Worm (Caenorhabditis elegans) whole organism, late embryonic: ENCODE results near the gene rpl-22.
A peak's percentile ranks its signal among the peaks of the same experiment; 100 is the strongest.

Experiments used
- C08G9.2 ChIP-seq: sonication (generic microtip); optimal IDR thresholded peaks from 2 replicates; lab custom pipeline; 2016; ENCODE audit warnings: mild to moderate bottlenecking, missing genetic modification characterization, moderate library complexity, missing compliant biosample characterization
- K02D7.2 ChIP-seq: sonication (generic microtip); optimal IDR thresholded peaks from 2 replicates; lab custom pipeline; 2017; ENCODE audit warnings: mild to moderate bottlenecking, missing genetic modification characterization, missing compliant biosample characterization
- K09A11.1 ChIP-seq: sonication (generic microtip); optimal IDR thresholded peaks from 2 replicates; lab custom pipeline; 2017; ENCODE audit warnings: antibody characterized with exemption, mild to moderate bottlenecking, missing genetic modification characterization, missing compliant biosample characterization; ENCODE audit not compliant: insufficient read depth
- T23F11.4 ChIP-seq: fragments of 200-800 bp; sonication (Bioruptor generic); optimal IDR thresholded peaks from 2 replicates; lab custom pipeline; 2018; ENCODE audit warnings: mild to moderate bottlenecking, missing genetic modification characterization, missing compliant biosample characterization
- Y22D7AL.16 ChIP-seq: sonication (generic microtip); optimal IDR thresholded peaks from 2 replicates; lab custom pipeline; 2016; ENCODE audit warnings: missing genetic modification characterization, missing compliant biosample characterization
- ahr-1 ChIP-seq: sonication (generic microtip); optimal IDR thresholded peaks from 2 replicates; lab custom pipeline; 2016; ENCODE audit warnings: missing genetic modification characterization, missing compliant biosample characterization
- ama-1 ChIP-seq: fragments of 150-350 bp; optimal IDR thresholded peaks from 2 replicates; lab custom pipeline; 2014
- ceh-14 ChIP-seq: sonication (generic microtip); optimal IDR thresholded peaks from 2 replicates; lab custom pipeline; 2016; ENCODE audit warnings: missing genotype, missing genetic modification characterization, missing compliant biosample characterization
- ceh-18 ChIP-seq: sonication (generic microtip); optimal IDR thresholded peaks from 2 replicates; lab custom pipeline; 2016; ENCODE audit warnings: missing genetic modification characterization, missing compliant biosample characterization
- ceh-19 ChIP-seq: fragments of 200-800 bp; sonication (Bioruptor generic); optimal IDR thresholded peaks from 2 replicates; lab custom pipeline; 2018; ENCODE audit warnings: mild to moderate bottlenecking, missing genetic modification characterization, missing compliant biosample characterization
- ceh-2 ChIP-seq: sonication (generic microtip); optimal IDR thresholded peaks from 2 replicates; lab custom pipeline; 2016; ENCODE audit warnings: missing genotype, missing genetic modification characterization, missing compliant biosample characterization
- ceh-24 ChIP-seq: sonication (generic microtip); optimal IDR thresholded peaks from 2 replicates; lab custom pipeline; 2016; ENCODE audit warnings: mild to moderate bottlenecking, missing genetic modification characterization, missing compliant biosample characterization
- ceh-30 ChIP-seq: fragments of 150-350 bp; optimal IDR thresholded peaks from 2 replicates; lab custom pipeline; 2014; ENCODE audit warnings: missing biosample characterization, missing genetic modification characterization
- ceh-31 ChIP-seq: sonication (generic microtip); optimal IDR thresholded peaks from 2 replicates; lab custom pipeline; 2016; ENCODE audit warnings: missing genetic modification characterization, missing compliant biosample characterization
- ceh-34 ChIP-seq: sonication (generic microtip); optimal IDR thresholded peaks from 2 replicates; lab custom pipeline; 2016; ENCODE audit warnings: mild to moderate bottlenecking, missing genetic modification characterization, missing compliant biosample characterization
- ceh-48 ChIP-seq: sonication (generic microtip); optimal IDR thresholded peaks from 2 replicates; lab custom pipeline; 2016; ENCODE audit warnings: missing genetic modification characterization, inconsistent platforms, missing compliant biosample characterization
- che-1 ChIP-seq: sonication (generic microtip); optimal IDR thresholded peaks from 2 replicates; lab custom pipeline; 2016; ENCODE audit warnings: mild to moderate bottlenecking, missing genetic modification characterization, missing compliant biosample characterization
- dmd-4 ChIP-seq: sonication (generic microtip); optimal IDR thresholded peaks from 2 replicates; lab custom pipeline; 2016; ENCODE audit warnings: borderline replicate concordance, missing genetic modification characterization, missing compliant biosample characterization
- dve-1 ChIP-seq: sonication (generic microtip); optimal IDR thresholded peaks from 2 replicates; lab custom pipeline; 2017; ENCODE audit warnings: antibody characterized with exemption, mild to moderate bottlenecking, missing genetic modification characterization, missing compliant biosample characterization
- elt-2 ChIP-seq: sonication (generic microtip); optimal IDR thresholded peaks from 2 replicates; lab custom pipeline; 2016; ENCODE audit warnings: missing genetic modification reagents, missing genetic modification characterization, missing compliant biosample characterization
- elt-4 ChIP-seq: sonication (generic microtip); optimal IDR thresholded peaks from 2 replicates; lab custom pipeline; 2016; ENCODE audit warnings: missing genetic modification characterization, missing compliant biosample characterization
- ets-4 ChIP-seq: sonication (generic microtip); optimal IDR thresholded peaks from 2 replicates; lab custom pipeline; 2016; ENCODE audit warnings: missing genetic modification characterization, missing compliant biosample characterization
- fax-1 ChIP-seq: sonication (generic microtip); optimal IDR thresholded peaks from 2 replicates; lab custom pipeline; 2016; ENCODE audit warnings: missing genotype, missing genetic modification characterization, missing compliant biosample characterization
- fkh-10 ChIP-seq: fragments of 150-350 bp; optimal IDR thresholded peaks from 2 replicates; lab custom pipeline; 2014; ENCODE audit warnings: missing biosample characterization, missing genetic modification reagents, missing genetic modification characterization
- gmeb-2 ChIP-seq: sonication (generic microtip); optimal IDR thresholded peaks from 2 replicates; lab custom pipeline; 2016; ENCODE audit warnings: missing genetic modification characterization, inconsistent platforms, missing compliant biosample characterization
- hlh-13 ChIP-seq: fragments of 200-800 bp; sonication (Bioruptor generic); optimal IDR thresholded peaks from 2 replicates; lab custom pipeline; 2018; ENCODE audit warnings: mild to moderate bottlenecking, missing genetic modification characterization, missing compliant biosample characterization
- hlh-30 ChIP-seq: sonication (generic microtip); optimal IDR thresholded peaks from 2 replicates; lab custom pipeline; 2017; ENCODE audit warnings: antibody characterized with exemption, missing genetic modification characterization, missing compliant biosample characterization; ENCODE audit not compliant: insufficient read depth
- hlh-8 ChIP-seq: sonication (generic microtip); optimal IDR thresholded peaks from 2 replicates; lab custom pipeline; 2016; ENCODE audit warnings: missing genotype, missing genetic modification characterization, missing compliant biosample characterization
- lim-6 ChIP-seq: sonication (generic microtip); optimal IDR thresholded peaks from 2 replicates; lab custom pipeline; 2016; ENCODE audit warnings: missing genetic modification characterization, missing compliant biosample characterization
- madf-2 ChIP-seq: sonication (generic microtip); optimal IDR thresholded peaks from 2 replicates; lab custom pipeline; 2017; ENCODE audit warnings: missing genetic modification characterization, missing compliant biosample characterization
- mec-3 ChIP-seq: sonication (generic microtip); optimal IDR thresholded peaks from 2 replicates; lab custom pipeline; 2016; ENCODE audit warnings: borderline replicate concordance, missing genetic modification characterization, missing compliant biosample characterization
- nfya-1 ChIP-seq: sonication (generic microtip); optimal IDR thresholded peaks from 2 replicates; lab custom pipeline; 2017; ENCODE audit warnings: missing genetic modification characterization, mild to moderate bottlenecking, missing compliant biosample characterization, antibody characterized with exemption, moderate library complexity
- nhr-11 ChIP-seq: fragments of 150-350 bp; optimal IDR thresholded peaks from 2 replicates; lab custom pipeline; 2014; ENCODE audit warnings: missing biosample characterization, missing genetic modification characterization
- pag-3 ChIP-seq: sonication (generic microtip); optimal IDR thresholded peaks from 2 replicates; lab custom pipeline; 2016; ENCODE audit warnings: missing compliant biosample characterization, missing genetic modification characterization, borderline replicate concordance
- pax-1 ChIP-seq: fragments of 150-350 bp; optimal IDR thresholded peaks from 2 replicates; lab custom pipeline; 2014; ENCODE audit warnings: missing biosample characterization, missing genetic modification characterization
- pha-2 ChIP-seq: sonication (generic microtip); optimal IDR thresholded peaks from 2 replicates; lab custom pipeline; 2017; ENCODE audit warnings: mild to moderate bottlenecking, missing genetic modification characterization, missing compliant biosample characterization
- pqm-1 ChIP-seq: sonication (generic microtip); optimal IDR thresholded peaks from 2 replicates; lab custom pipeline; 2016; ENCODE audit warnings: missing genetic modification characterization, missing compliant biosample characterization
- pros-1 ChIP-seq: fragments of 150-350 bp; optimal IDR thresholded peaks from 2 replicates; lab custom pipeline; 2014; ENCODE audit warnings: missing biosample characterization, missing genetic modification reagents, missing genetic modification characterization
- ref-2 ChIP-seq: sonication (generic microtip); optimal IDR thresholded peaks from 2 replicates; lab custom pipeline; 2016; ENCODE audit warnings: missing genetic modification characterization, missing compliant biosample characterization
- rnt-1 ChIP-seq: sonication (generic microtip); optimal IDR thresholded peaks from 2 replicates; lab custom pipeline; 2016; ENCODE audit warnings: missing genetic modification characterization, missing compliant biosample characterization
- sdc-2 ChIP-seq: sonication (generic microtip); optimal IDR thresholded peaks from 2 replicates; lab custom pipeline; 2016; ENCODE audit warnings: missing genotype, missing genetic modification characterization, missing compliant biosample characterization
- sox-2 ChIP-seq: fragments of 200-800 bp; sonication (Bioruptor generic); IDR thresholded peaks from 2 replicates; pipeline ENCODE4 v1.3.6; 2022; ENCODE audit warnings: missing genetic modification reagents, missing genetic modification characterization, missing compliant biosample characterization
- sox-4 ChIP-seq: sonication (generic microtip); optimal IDR thresholded peaks from 2 replicates; lab custom pipeline; 2017; ENCODE audit warnings: mild to moderate bottlenecking, missing genetic modification characterization, inconsistent platforms, missing compliant biosample characterization
- tbx-2 ChIP-seq: sonication (generic microtip); optimal IDR thresholded peaks from 2 replicates; lab custom pipeline; 2016; ENCODE audit warnings: missing genetic modification characterization, missing compliant biosample characterization
- tbx-7 ChIP-seq: sonication (generic microtip); optimal IDR thresholded peaks from 2 replicates; lab custom pipeline; 2016; ENCODE audit warnings: missing genotype, missing genetic modification characterization, missing compliant biosample characterization
- unc-3 ChIP-seq, 2 experiments: fragments of 200-800 bp in 1 of 2; sonication (Bioruptor generic) in 1 of 2; sonication (generic microtip) in 1 of 2; conservative IDR thresholded peaks in 1 of 2; optimal IDR thresholded peaks in 1 of 2; 2 replicates each; pipeline versions ENCODE4 v1.3.6 to Lab custom; 2016 to 2022; ENCODE audit warnings: missing compliant biosample characterization in 2 of 2, missing genetic modification characterization in 2 of 2, missing genetic modification reagents in 1 of 2
- unc-42 ChIP-seq: sonication (generic microtip); optimal IDR thresholded peaks from 2 replicates; lab custom pipeline; 2016; ENCODE audit warnings: missing genotype, missing genetic modification characterization, missing compliant biosample characterization
- unc-55 ChIP-seq: sonication (generic microtip); optimal IDR thresholded peaks from 2 replicates; lab custom pipeline; 2017; ENCODE audit warnings: missing biosample characterization, missing genetic modification reagents, missing genetic modification characterization
- unc-86 ChIP-seq: sonication (generic microtip); optimal IDR thresholded peaks from 2 replicates; lab custom pipeline; 2016; ENCODE audit warnings: missing genetic modification characterization, missing compliant biosample characterization
- zip-5 ChIP-seq: sonication (generic microtip); optimal IDR thresholded peaks from 2 replicates; lab custom pipeline; 2016; ENCODE audit warnings: missing genetic modification characterization, missing compliant biosample characterization
- ztf-16 ChIP-seq: sonication (generic microtip); optimal IDR thresholded peaks from 2 replicates; lab custom pipeline; 2017; ENCODE audit warnings: missing genetic modification characterization, missing compliant biosample characterization

rpl-22 gene

ce11 chrII:5055129-5055666, at the start of gene rpl-22, which contains the start of gene ify-1:
rpl-22 (plus strand) TSS chrII:5055616.
ify-1 (minus strand) TSS chrII:5055179.
- TF ChIP-seq ceh-14 (tag; lab: Kevin White, UChicago) (no peak), ztf-16 (tag; lab: Kevin White, UChicago) (peak; percentile 33), sox-2 (GFP tag; lab: Robert Waterston, UW) (no peak), pros-1 (tag; lab: Kevin White, UChicago) (peak; percentile 73), nhr-11 (no peak), dve-1 (tag; lab: Kevin White, UChicago) (peak; percentile 82), lim-6 (tag; lab: Kevin White, UChicago) (no peak), unc-86 (tag; lab: Kevin White, UChicago) (peak; percentile 61), elt-2 (peak; percentile 99), ceh-30 (tag; lab: Kevin White, UChicago) (peak; percentile 66), pag-3 (no peak), hlh-30 (tag; lab: Kevin White, UChicago) (peak; percentile 71), che-1 (tag; lab: Kevin White, UChicago) (no peak), T23F11.4 (GFP tag; lab: Kevin White, UChicago) (no peak), ceh-18 (tag; lab: Kevin White, UChicago) (peak; percentile 86), sox-4 (tag; lab: Kevin White, UChicago) (peak; percentile 35), gmeb-2 (tag; lab: Kevin White, UChicago) (no peak), madf-2 (tag; lab: Kevin White, UChicago) (peak; percentile 50), ahr-1 (tag; lab: Kevin White, UChicago) (no peak), hlh-13 (no peak), ceh-48 (peak; percentile 97), pax-1 (tag; lab: Kevin White, UChicago) (peak; percentile 68), K09A11.1 (tag; lab: Kevin White, UChicago) (peak; percentile 4), unc-55 (GFP tag; lab: Kevin White, UChicago) (peak; percentile 71), mec-3 (no peak), ceh-34 (tag; lab: Kevin White, UChicago) (peak; percentile 51), unc-42 (peak; percentile 82), ceh-19 (GFP tag; lab: Kevin White, UChicago) (peak; percentile 20), tbx-7 (tag; lab: Kevin White, UChicago) (no peak), fax-1 (tag; lab: Kevin White, UChicago) (peak; percentile 22), pqm-1 (tag; lab: Kevin White, UChicago) (peak; percentile 36), fkh-10 (no peak), pha-2 (tag; lab: Kevin White, UChicago) (no peak), ceh-24 (no peak), ref-2 (peak; percentile 71), C08G9.2 (peak; percentile 54), zip-5 (tag; lab: Kevin White, UChicago) (peak; percentile 3), ceh-31 (tag; lab: Kevin White, UChicago) (peak; percentile 87), ceh-2 (tag; lab: Kevin White, UChicago) (peak; percentile 16), sdc-2 (tag; lab: Kevin White, UChicago) (peak; percentile 34), tbx-2 (tag; lab: Kevin White, UChicago) (peak; percentile 70), unc-3 (GFP tag; conservative IDR thresholded peaks at IDR 0.05; lab: Robert Waterston, UW) (no peak), unc-3 (tag; optimal IDR thresholded peaks at IDR 0.05; lab: Kevin White, UChicago) (no peak), dmd-4 (tag; lab: Kevin White, UChicago) (no peak), ama-1 (no peak), elt-4 (no peak), Y22D7AL.16 (no peak), rnt-1 (tag; lab: Kevin White, UChicago) (peak; percentile 73), hlh-8 (tag; lab: Kevin White, UChicago) (peak; percentile 31), ets-4 (tag; lab: Kevin White, UChicago) (peak; percentile 50), K02D7.2 (tag; lab: Kevin White, UChicago) (no peak), nfya-1 (tag; lab: Kevin White, UChicago) (peak; percentile 97)
